Fruit fly (Drosophila melanogaster): ENCODE data around the gene CG32436.
A peak's percentile ranks its signal among the peaks of the same experiment; 100 is the strongest.

Gene CG32436

DNA sequence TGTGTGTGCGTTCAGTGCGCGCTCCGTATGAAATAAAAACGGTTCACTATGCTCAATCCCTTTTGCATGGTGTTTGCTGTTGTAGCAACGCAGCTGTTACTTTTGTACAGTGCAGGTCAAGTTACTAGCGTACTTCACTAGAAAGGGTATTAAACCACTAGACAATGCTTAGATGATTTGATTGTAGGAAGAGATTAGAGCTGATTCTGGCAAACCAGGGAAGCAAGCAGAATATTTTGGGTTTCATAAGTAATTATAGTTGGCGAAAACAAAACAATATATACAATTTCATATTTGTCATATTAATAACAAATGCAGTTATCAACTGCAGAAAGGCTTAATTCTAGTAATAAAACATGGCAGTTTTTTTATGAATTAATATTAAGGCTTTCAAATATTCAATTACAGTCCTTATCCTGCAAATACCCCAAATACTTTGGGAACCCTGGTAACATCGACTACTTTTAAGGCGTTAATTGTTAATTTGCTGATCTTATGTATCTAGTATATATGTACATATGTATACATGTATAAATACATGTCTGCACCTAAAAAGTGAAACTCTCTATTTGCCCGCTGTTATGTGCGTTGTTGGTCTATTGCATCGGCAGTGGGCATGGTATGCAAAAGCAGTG, 3.5 kb downstream of the CG32436 start (continued):
- TF ChIP-seq Smox (GFP tag; optimal IDR thresholded peaks at IDR 0.05) (peak; percentile 56), spab (GFP tag; optimal IDR thresholded peaks at IDR 0.05) (peak; percentile 59), Eip78C (GFP tag) (peak; percentile 92), CG32006 (GFP tag; optimal IDR thresholded peaks at IDR 0.05) (peak; percentile 86), eg (GFP tag; IDR thresholded peaks at IDR 0.05) (no peak; the same call in 2 of the 3 replicates), CG8319 (GFP tag; optimal IDR thresholded peaks at IDR 0.05) (peak; percentile 55), Hr4 (GFP tag; optimal IDR thresholded peaks at IDR 0.05) (peak; percentile 83), Hr38 (GFP tag; optimal IDR thresholded peaks at IDR 0.05) (no peak), fd59A (GFP tag; optimal IDR thresholded peaks at IDR 0.05) (peak; percentile 65)

DNA sequence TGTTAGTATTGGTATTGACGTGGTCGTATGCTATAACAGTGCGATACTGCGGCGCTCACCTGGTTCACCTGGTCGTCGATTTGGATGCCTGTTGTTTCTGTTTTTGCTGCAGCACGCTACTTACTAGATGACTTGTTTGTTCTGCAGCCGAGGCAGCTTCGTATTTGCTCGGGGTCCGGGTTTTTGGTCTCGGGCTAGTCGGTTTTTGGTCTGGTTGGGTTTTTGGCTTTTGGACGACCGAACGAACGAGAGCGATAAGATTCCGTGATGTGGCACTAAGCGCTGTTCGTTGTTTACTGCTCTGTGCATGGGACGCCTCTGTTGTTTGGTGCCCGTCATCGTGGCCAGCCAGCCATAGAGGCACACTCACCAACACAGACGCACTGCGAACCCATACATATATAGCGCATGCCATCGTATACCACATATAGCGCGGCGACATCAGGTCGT, 5.2 kb downstream of the CG32436 start, which contains the start of gene ebd2:
ebd2 (minus strand) TSS at position 306 of the 450 bp plus-strand sequence.
- TF ChIP-seq fkh (GFP tag; optimal IDR thresholded peaks at IDR 0.05) (peak; percentile 91), CG10631 (GFP tag; optimal IDR thresholded peaks at IDR 0.05) (no peak), CG3919 (GFP tag; optimal IDR thresholded peaks at IDR 0.05) (peak; percentile 27), CG8319 (GFP tag; optimal IDR thresholded peaks at IDR 0.05) (no peak), Eip78C (GFP tag) (peak; percentile 46), CG4318 (GFP tag; optimal IDR thresholded peaks at IDR 0.05) (no peak), eg (GFP tag; IDR thresholded peaks at IDR 0.05) (0 out of 3 replicates have a peak, but pooled peaks have one; percentile 23), CG11762 (GFP tag; optimal IDR thresholded peaks at IDR 0.05; ENCODE audit: insufficient read depth) (no peak), vri (GFP tag; optimal IDR thresholded peaks at IDR 0.05) (peak; percentile 76), CG15336 (GFP tag; IDR thresholded peaks at IDR 0.05) (0 out of 2 replicates have a peak, but pooled peaks have one; percentile 11), CG7368 (GFP tag; optimal IDR thresholded peaks at IDR 0.05) (peak; percentile 12), dsx (GFP tag; optimal IDR thresholded peaks at IDR 0.05; ENCODE audit: poor library complexity, severe bottlenecking) (no peak), CG6163 (GFP tag; IDR thresholded peaks at IDR 0.05) (0 out of 3 replicates have a peak, but pooled peaks have one; percentile 18), ss (GFP tag; optimal IDR thresholded peaks at IDR 0.05) (peak in 1 of 2 experiments; percentile 33), dac (GFP tag; optimal IDR thresholded peaks at IDR 0.05) (no peak), Ets21C (GFP tag; optimal IDR thresholded peaks at IDR 0.05) (no peak), CG9139 (GFP tag; optimal IDR thresholded peaks at IDR 0.05) (peak; percentile 13), CG6276 (GFP tag; optimal IDR thresholded peaks at IDR 0.05) (peak; percentile 28), CG1621 (tag; optimal IDR thresholded peaks at IDR 0.05) (peak; percentile 61)

DNA sequence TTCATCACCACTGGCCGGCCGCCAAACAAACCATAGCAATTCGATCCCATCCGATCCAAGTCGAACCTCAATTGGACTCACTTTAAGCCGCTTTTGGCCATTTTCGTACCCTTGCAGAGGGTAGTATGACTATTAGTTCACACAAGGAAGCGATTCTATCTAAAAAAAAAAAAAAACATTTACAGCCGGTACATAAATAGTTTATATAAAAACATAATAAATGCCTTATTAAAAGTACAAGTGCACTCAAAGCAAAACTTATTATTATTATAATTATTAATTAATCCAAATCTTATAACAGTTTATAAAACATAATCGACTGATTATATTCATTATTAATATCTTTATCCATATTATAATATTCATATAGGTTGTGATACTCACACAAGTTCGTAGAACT, 12.6 kb downstream of the CG32436 start, which contains the start of gene CG12971:
CG12971 (minus strand) TSS at position 101 of the 400 bp plus-strand sequence.
- TF ChIP-seq OdsH (GFP tag; optimal IDR thresholded peaks at IDR 0.05), result no peak

DNA sequence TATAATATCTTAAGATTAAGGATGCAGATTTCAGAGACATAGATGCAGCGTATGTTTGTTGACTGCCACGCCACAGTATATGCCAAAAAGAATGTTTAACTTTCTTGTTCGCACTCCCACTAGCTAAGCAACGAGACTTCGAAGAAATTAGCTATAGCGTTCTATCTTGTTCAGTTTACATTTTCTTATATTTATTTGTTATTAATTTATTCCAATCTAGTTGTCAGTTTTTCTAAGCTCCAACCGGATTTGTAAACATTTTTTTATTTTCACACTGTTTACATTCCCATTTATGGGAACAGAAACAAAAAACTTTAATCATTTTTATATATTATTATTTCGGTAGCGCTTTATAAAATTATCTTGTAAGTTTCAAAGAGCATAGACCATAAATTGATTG, 13.6 kb downstream of the CG32436 start, which contains the start of gene CG32437:
CG32437 (plus strand) TSS at position 301 of the 400 bp plus-strand sequence.
- TF ChIP-seq Hr4 (GFP tag; optimal IDR thresholded peaks at IDR 0.05) (no peak), Hr38 (GFP tag; optimal IDR thresholded peaks at IDR 0.05) (no peak), CG7368 (GFP tag; optimal IDR thresholded peaks at IDR 0.05) (no peak), svp (GFP tag) (no peak), CG15336 (GFP tag; IDR thresholded peaks at IDR 0.05) (no peak), salr (GFP tag; optimal IDR thresholded peaks at IDR 0.05) (no peak), CG6163 (GFP tag; IDR thresholded peaks at IDR 0.05) (no peak), Eip93F (GFP tag; optimal IDR thresholded peaks at IDR 0.05) (no peak), CG32006 (GFP tag; optimal IDR thresholded peaks at IDR 0.05) (no peak), CG6854 (GFP tag; optimal IDR thresholded peaks at IDR 0.05) (no peak), Sox102F (GFP tag; optimal IDR thresholded peaks at IDR 0.05) (no peak), Eip75B (GFP tag; optimal IDR thresholded peaks at IDR 0.05) (no peak), CG3032 (tag; optimal IDR thresholded peaks at IDR 0.05) (no peak), vri (GFP tag; optimal IDR thresholded peaks at IDR 0.05) (no peak), CG10669 (GFP tag; optimal IDR thresholded peaks at IDR 0.05) (no peak), CG3919 (GFP tag; optimal IDR thresholded peaks at IDR 0.05) (no peak)

Data from whole organism, prepupa.